Worm (Caenorhabditis elegans) whole organism, midembryonic: ENCODE measurements around the gene math-1.

ENCODE experiments used
- T22C8.4 ChIP-seq: fragments of 200-800 bp; sonication (Bioruptor generic); IDR thresholded peaks from 2 replicates; pipeline ENCODE4 v1.3.6; 2022; ENCODE audit warnings: missing genetic modification characterization, missing compliant biosample characterization
- cog-1 ChIP-seq: sonication (generic microtip); optimal IDR thresholded peaks from 2 replicates; lab custom pipeline; 2016; ENCODE audit warnings: missing genetic modification characterization, missing compliant biosample characterization
- flt-1 ChIP-seq: fragments of 200-800 bp; sonication (Bioruptor generic); IDR thresholded peaks from 2 replicates; pipeline ENCODE4 v1.3.6; 2022; ENCODE audit warnings: missing genetic modification characterization, missing compliant biosample characterization
- klf-2 ChIP-seq: fragments of 200-800 bp; sonication (Bioruptor generic); conservative IDR thresholded peaks from 2 replicates; pipeline ENCODE4 v1.3.6; 2022; ENCODE audit warnings: missing genetic modification reagents, missing genetic modification characterization, missing compliant biosample characterization
- med-1 ChIP-seq: sonication (generic microtip); optimal IDR thresholded peaks from 2 replicates; lab custom pipeline; 2017; ENCODE audit warnings: missing genetic modification characterization, mild to moderate bottlenecking, missing compliant biosample characterization, antibody characterized with exemption, missing genetic modification reagents; ENCODE audit not compliant: insufficient read depth
- ref-1 ChIP-seq: fragments of 200-800 bp; sonication (Bioruptor generic); conservative IDR thresholded peaks from 2 replicates; pipeline ENCODE4 v1.3.6; 2022; ENCODE audit warnings: missing genetic modification reagents, missing genetic modification characterization, missing compliant biosample characterization
- tab-1 ChIP-seq: fragments of 200-800 bp; sonication (Bioruptor generic); IDR thresholded peaks from 2 replicates; pipeline ENCODE4 v1.3.6; 2022; ENCODE audit warnings: missing genetic modification characterization, missing compliant biosample characterization
- ztf-23 ChIP-seq: fragments of 200-800 bp; sonication (Bioruptor generic); IDR thresholded peaks from 2 replicates; pipeline ENCODE4 v1.3.6; 2022; ENCODE audit warnings: missing genetic modification reagents, missing genetic modification characterization, missing compliant biosample characterization
- ztf-29 ChIP-seq: fragments of 200-800 bp; sonication (Bioruptor generic); IDR thresholded peaks from 2 replicates; pipeline ENCODE4 v1.3.6; 2022; ENCODE audit warnings: missing genetic modification reagents, missing genetic modification characterization, missing compliant biosample characterization

DNA sequence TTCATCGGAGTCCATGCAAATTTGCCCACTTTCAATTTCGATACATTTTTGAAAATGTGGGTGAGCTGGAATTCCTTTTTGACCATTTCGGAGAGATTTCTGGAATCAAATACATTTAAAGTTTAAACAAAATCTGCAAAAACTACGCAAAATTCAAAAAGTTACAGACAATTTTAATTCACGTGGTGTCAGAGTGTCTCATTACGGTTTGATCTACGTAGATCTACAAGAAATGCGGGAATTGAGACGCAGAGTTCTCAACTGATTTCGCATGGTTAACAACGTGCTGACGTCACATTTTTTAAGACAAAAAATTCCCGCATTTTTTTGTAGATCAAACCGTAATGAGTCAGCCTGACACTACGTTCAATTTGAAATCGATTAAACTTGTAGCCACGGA lies 19.9 kb downstream of the math-1 start, which contains the start of gene bath-21:
- no peak for TF ChIP-seq cog-1
- TF ChIP-seq klf-2 (GFP tag; lab: Robert Waterston, UW) = no peak
- TF ChIP-seq ztf-29 (GFP tag; lab: Robert Waterston, UW) = no peak
- TF ChIP-seq T22C8.4 = no peak
- no peak for TF ChIP-seq tab-1 (GFP tag; lab: Robert Waterston, UW)
- no peak for TF ChIP-seq ref-1 (GFP tag; lab: Robert Waterston, UW)
- TF ChIP-seq flt-1 (GFP tag; lab: Robert Waterston, UW) = no peak
- TF ChIP-seq ztf-23 (GFP tag; lab: Robert Waterston, UW) = no peak
- TF ChIP-seq med-1 = no peak
